Worm (Caenorhabditis elegans): ENCODE results near the gene Y73F8A.1159.

DNA sequence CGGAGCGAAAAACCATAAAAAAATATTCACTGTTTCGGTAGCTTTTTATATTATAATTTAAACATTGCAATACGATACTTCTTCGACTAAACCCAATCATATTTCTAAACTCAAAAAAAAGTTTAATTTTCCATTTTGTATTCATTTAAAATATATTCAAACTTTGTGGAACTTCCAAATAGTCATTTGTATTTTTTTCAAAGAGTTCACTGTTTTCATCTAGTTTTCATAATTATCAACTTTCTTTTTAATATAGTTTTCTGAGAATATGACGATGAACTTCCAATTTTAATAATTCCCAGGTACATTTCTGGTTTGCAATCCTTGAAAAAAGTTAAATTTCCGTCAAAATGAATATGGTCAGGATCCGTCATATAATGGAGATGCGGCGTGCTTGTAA is 29.6 kb downstream of the Y73F8A.1159 start, which contains the start of gene cpna-4:
- TF ChIP-seq F13C5.2 (tag; optimal IDR thresholded peaks at IDR 0.05) (no peak), ama-1 (optimal IDR thresholded peaks at IDR 0.05) (no peak), hmbx-1 (tag; optimal IDR thresholded peaks at IDR 0.05) (no peak), aly-1 (tag; optimal IDR thresholded peaks at IDR 0.05) (no peak), sea-1 (GFP tag; conservative IDR thresholded peaks at IDR 0.05) (no peak)
